Worm (Caenorhabditis elegans): ENCODE results near the gene F16B4.6.
A peak's percentile ranks its signal among the peaks of the same experiment; 100 is the strongest.

The F16B4.6 gene

DNA sequence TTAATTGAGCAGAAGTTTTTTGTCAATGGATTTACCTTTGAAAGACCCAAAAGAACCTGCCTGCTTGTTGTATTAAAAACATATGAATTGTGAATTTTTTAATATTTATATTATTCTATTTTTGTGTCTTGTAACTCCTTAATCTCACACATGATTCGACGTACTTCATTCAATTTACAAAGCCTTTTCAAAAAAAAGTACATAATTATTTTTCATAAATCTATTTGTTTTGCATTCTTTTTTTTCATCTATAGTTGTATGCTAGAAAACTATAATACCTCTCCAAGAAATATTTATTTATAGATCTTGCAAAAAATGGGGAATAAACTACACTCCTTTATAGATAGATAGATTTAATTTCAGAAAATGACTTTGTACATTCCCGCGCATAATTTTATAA is 31.8 kb downstream of the F16B4.6 start, which contains the start of gene nhr-179:
Gene nhr-179 (minus strand): TSS at position 101 of the 400 bp plus-strand sequence.
- TF ChIP-seq mel-28 (tag; optimal IDR thresholded peaks at IDR 0.05; ENCODE audit: borderline replicate concordance) (no peak), F57C9.4 (tag; optimal IDR thresholded peaks at IDR 0.05) (no peak), C17E4.6 (GFP tag; IDR thresholded peaks at IDR 0.05) (no peak), egl-18 (GFP tag; IDR thresholded peaks at IDR 0.05) (no peak), hrde-1 (tag; optimal IDR thresholded peaks at IDR 0.05; ENCODE audit: borderline replicate concordance) (no peak), attf-5 (GFP tag; optimal IDR thresholded peaks at IDR 0.05) (no peak), lag-1 (GFP tag; IDR thresholded peaks at IDR 0.05) (no peak), ceh-79 (tag; optimal IDR thresholded peaks at IDR 0.05) (no peak), fkh-3 (tag; optimal IDR thresholded peaks at IDR 0.05) (no peak), atf-7 (tag; optimal IDR thresholded peaks at IDR 0.05) (no peak), ZK185.1 (tag; optimal IDR thresholded peaks at IDR 0.05; ENCODE audit: poor library complexity, severe bottlenecking) (no peak)

DNA sequence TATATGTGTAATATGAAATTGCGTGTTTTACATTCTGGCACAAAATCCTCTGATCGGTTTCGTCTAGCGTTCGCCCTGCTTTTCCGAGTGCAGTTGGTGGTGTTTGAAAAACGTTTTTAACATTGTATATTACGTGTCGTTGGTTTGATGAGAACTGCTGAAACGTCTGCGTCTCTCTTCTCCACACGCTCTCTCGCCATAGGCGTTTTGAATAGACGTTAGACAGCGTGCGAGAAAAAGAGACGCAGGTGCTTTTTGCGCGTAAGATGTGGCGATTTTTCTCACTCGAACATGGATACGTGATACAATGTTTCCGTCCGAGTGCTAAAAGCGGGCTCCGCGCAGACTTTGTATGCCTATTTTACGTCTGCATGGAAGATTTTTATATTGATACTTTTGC is 33.5 kb downstream of the F16B4.6 start:
- TF ChIP-seq mcd-1 (GFP tag; IDR thresholded peaks at IDR 0.05) = no peak
- peak; percentile 95 for TF ChIP-seq hmg-1.2 (GFP tag; IDR thresholded peaks at IDR 0.05)

DNA sequence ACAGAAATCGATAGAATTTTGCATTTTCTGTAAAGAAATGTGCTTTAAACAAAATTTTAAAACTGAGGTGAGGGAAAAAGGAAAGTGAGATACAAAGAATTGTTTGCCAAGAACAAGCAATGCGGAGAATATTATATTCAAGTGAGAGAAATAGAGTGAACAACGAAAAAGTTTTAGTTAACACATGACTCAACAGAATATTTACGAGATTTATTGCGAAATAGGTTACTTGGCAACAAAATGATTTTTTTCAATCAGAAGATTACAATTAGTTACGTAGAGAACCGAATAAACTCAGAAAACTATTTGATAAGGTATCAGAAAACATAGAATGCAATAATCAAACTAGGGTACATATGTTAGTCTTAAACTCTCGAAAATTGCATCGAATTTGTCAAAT is 34.5 kb downstream of the F16B4.6 start, which contains the start of gene nhr-117:
Gene nhr-117 (minus strand): TSS at position 27 of the 400 bp plus-strand sequence.
- no peak for TF ChIP-seq ceh-27 (GFP tag; optimal IDR thresholded peaks at IDR 0.05)
- TF ChIP-seq B0019.2 (GFP tag; conservative IDR thresholded peaks at IDR 0.05) = no peak
- TF ChIP-seq attf-5 (GFP tag; optimal IDR thresholded peaks at IDR 0.05) = peak; percentile 1
- no peak for TF ChIP-seq F33H1.4 (GFP tag; IDR thresholded peaks at IDR 0.05)
- TF ChIP-seq snpc-1.1 (tag; optimal IDR thresholded peaks at IDR 0.05; ENCODE audit: insufficient read depth) = no peak
- no peak for TF ChIP-seq F55B11.4 (tag; optimal IDR thresholded peaks at IDR 0.05; ENCODE audit: borderline replicate concordance, insufficient read depth)
- TF ChIP-seq cebp-1 (GFP tag; IDR thresholded peaks at IDR 0.05) = peak; percentile 86
- TF ChIP-seq cebp-1 (tag; optimal IDR thresholded peaks at IDR 0.05) = peak; percentile 95
- TF ChIP-seq dox-1 (GFP tag; IDR thresholded peaks at IDR 0.05) = no peak

DNA sequence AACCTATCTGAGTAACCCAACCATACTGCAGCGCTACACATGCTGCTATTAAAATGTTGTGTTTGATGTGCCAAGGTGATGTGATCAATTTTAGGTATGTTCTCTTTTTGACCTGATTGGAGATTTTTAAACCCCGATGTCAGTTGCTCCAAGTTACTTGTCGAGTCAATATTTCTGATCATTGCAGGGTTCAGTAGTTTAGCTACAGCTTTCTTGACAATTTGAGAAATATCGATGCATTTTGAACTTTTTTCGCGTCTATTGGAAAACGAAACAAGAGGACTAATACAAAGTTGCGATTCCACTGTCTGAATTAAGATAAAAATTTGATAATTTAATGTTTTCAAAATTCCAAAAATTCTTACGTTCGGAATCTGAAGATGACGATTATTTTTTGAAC is 36.4 kb downstream of the F16B4.6 start:
- TF ChIP-seq lir-1 (GFP tag; conservative IDR thresholded peaks at IDR 0.05) (no peak), Y53G8AR.9 (GFP tag; conservative IDR thresholded peaks at IDR 0.05) (no peak), ztf-25 (GFP tag; IDR thresholded peaks at IDR 0.05) (no peak), lin-40 (tag; optimal IDR thresholded peaks at IDR 0.05) (no peak)

DNA sequence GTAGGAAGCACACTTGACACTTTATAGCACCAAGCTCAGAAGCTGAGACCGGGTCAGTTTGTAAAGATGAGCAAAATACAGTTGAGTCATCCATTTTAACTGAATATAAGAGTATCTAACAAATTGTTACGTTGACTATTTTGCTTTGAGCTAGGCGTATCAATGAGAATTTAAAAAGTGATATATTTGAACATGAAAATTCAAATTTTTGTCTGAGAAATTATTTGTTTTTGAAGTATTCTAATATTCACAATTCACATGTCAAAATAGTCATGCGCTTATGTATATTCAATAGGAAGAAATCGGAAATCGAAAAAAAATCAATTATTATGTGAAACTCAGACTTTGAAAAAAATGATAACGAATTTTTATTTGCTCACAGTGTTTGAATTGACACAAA is 37.3 kb downstream of the F16B4.6 start, which contains the start of gene nhr-110:
Gene nhr-110 (minus strand): TSS at position 101 of the 400 bp plus-strand sequence.
- TF ChIP-seq tbp1 (GFP tag; optimal IDR thresholded peaks at IDR 0.05) = no peak
- no peak for TF ChIP-seq gei-17 (GFP tag; optimal IDR thresholded peaks at IDR 0.05)
- TF ChIP-seq bed-1 (GFP tag; IDR thresholded peaks at IDR 0.05) = no peak
- no peak for TF ChIP-seq F33H1.4 (GFP tag; IDR thresholded peaks at IDR 0.05)
- no peak for TF ChIP-seq ceh-100 (GFP tag; IDR thresholded peaks at IDR 0.05)
- TF ChIP-seq Y67H2A.10 (GFP tag; conservative IDR thresholded peaks at IDR 0.05) = no peak
- TF ChIP-seq B0261.1 (tag; optimal IDR thresholded peaks at IDR 0.05) = no peak
- no peak for TF ChIP-seq nhr-90 (tag; optimal IDR thresholded peaks at IDR 0.05)
- no peak for TF ChIP-seq zfh-2 (GFP tag; conservative IDR thresholded peaks at IDR 0.05)
- TF ChIP-seq lin-40 (tag; optimal IDR thresholded peaks at IDR 0.05) = no peak
- TF ChIP-seq lin-35 (GFP tag; optimal IDR thresholded peaks at IDR 0.05) = no peak
- no peak for TF ChIP-seq ztf-18 (tag; optimal IDR thresholded peaks at IDR 0.05)
- TF ChIP-seq somi-1 (GFP tag; optimal IDR thresholded peaks at IDR 0.05) = no peak
- no peak for TF ChIP-seq pbrm-1 (GFP tag; IDR thresholded peaks at IDR 0.05)
- no peak for TF ChIP-seq F57C9.4 (tag; optimal IDR thresholded peaks at IDR 0.05)
- TF ChIP-seq C06A6.2 (GFP tag; conservative IDR thresholded peaks at IDR 0.05) = no peak
- TF ChIP-seq mes-4 (tag; optimal IDR thresholded peaks at IDR 0.05) = no peak

Measured in whole organism, young adult.